Worm (Caenorhabditis elegans): Measurements from ENCODE around the gene Y57G11C.20.

Y57G11C.20 gene

ce11 chrIV:14816288-14816687, 26.9 kb upstream of the Y57G11C.20 start, which contains the start of gene Y57G11C.46 (continued):
- TF ChIP-seq hif-1 (tag; optimal IDR thresholded peaks at IDR 0.05) (no peak), snpc-1.2 (GFP tag; IDR thresholded peaks at IDR 0.05) (no peak), nhr-111 (GFP tag; optimal IDR thresholded peaks at IDR 0.05) (no peak), nhr-77 (tag; optimal IDR thresholded peaks at IDR 0.05) (no peak), ctbp-1 (GFP tag; IDR thresholded peaks at IDR 0.05) (no peak)

- TF ChIP-seq hlh-11 (tag; optimal IDR thresholded peaks at IDR 0.05), result no peak
- TF ChIP-seq attf-4 (tag; optimal IDR thresholded peaks at IDR 0.05), result no peak
- TF ChIP-seq Y48G9A.11 (GFP tag; IDR thresholded peaks at IDR 0.05), result no peak; the same call in 1 of the 2 replicates
- no peak for TF ChIP-seq egl-27 (tag; optimal IDR thresholded peaks at IDR 0.05)
- TF ChIP-seq mdt-29 (GFP tag; IDR thresholded peaks at IDR 0.05), result no peak
- TF ChIP-seq egl-43 (GFP tag; IDR thresholded peaks at IDR 0.05), result no peak
- TF ChIP-seq nhr-6 (tag; optimal IDR thresholded peaks at IDR 0.05), result no peak
- peak; percentile 89 for TF ChIP-seq zfp-3 (GFP tag; conservative IDR thresholded peaks at IDR 0.05)
- TF ChIP-seq nhr-76 (tag; optimal IDR thresholded peaks at IDR 0.05), result no peak
- no peak for TF ChIP-seq dmd-9 (GFP tag; IDR thresholded peaks at IDR 0.05)
- TF ChIP-seq unc-130 (GFP tag; optimal IDR thresholded peaks at IDR 0.05), result no peak
- peak; percentile 52 for TF ChIP-seq T20F7.1 (GFP tag; optimal IDR thresholded peaks at IDR 0.05)
- TF ChIP-seq nhr-41 (GFP tag; IDR thresholded peaks at IDR 0.05), result no peak
- TF ChIP-seq nhr-237 (tag; optimal IDR thresholded peaks at IDR 0.05), result no peak
- TF ChIP-seq gei-8 (GFP tag; optimal IDR thresholded peaks at IDR 0.05), result no peak
- peak; percentile 85 for TF ChIP-seq snpc-1.2 (GFP tag; IDR thresholded peaks at IDR 0.05)
- no peak for TF ChIP-seq tag-97 (GFP tag; IDR thresholded peaks at IDR 0.05)
- peak in 1 of 2 experiments; percentile 47 for TF ChIP-seq unc-62 (GFP tag; optimal IDR thresholded peaks at IDR 0.05 in 1 of 2)
- TF ChIP-seq unc-62 (tag; optimal IDR thresholded peaks at IDR 0.05), result no peak
- peak; percentile 18 for TF ChIP-seq rbr-2 (tag; optimal IDR thresholded peaks at IDR 0.05)
- TF ChIP-seq ceh-62 (tag; optimal IDR thresholded peaks at IDR 0.05), result no peak
- no peak for TF ChIP-seq vab-7 (GFP tag; IDR thresholded peaks at IDR 0.05)
- TF ChIP-seq lsy-2 (tag; optimal IDR thresholded peaks at IDR 0.05), result peak; percentile 33 to 66
- TF ChIP-seq T26A8.4 (GFP tag; IDR thresholded peaks at IDR 0.05), result no peak
- peak; percentile 7 for TF ChIP-seq fos-1 (tag; optimal IDR thresholded peaks at IDR 0.05)
- peak; percentile 63 for TF ChIP-seq zip-2 (tag; optimal IDR thresholded peaks at IDR 0.05)
- TF ChIP-seq ceh-44 (GFP tag; IDR thresholded peaks at IDR 0.05), result no peak
- TF ChIP-seq set-16 (GFP tag; IDR thresholded peaks at IDR 0.05), result no peak
- no peak for TF ChIP-seq ztf-11 (tag; optimal IDR thresholded peaks at IDR 0.05)
- TF ChIP-seq aly-2 (tag; optimal IDR thresholded peaks at IDR 0.05), result peak; percentile 55
- TF ChIP-seq mxl-3 (GFP tag; optimal IDR thresholded peaks at IDR 0.05), result no peak
- TF ChIP-seq madf-5 (GFP tag; IDR thresholded peaks at IDR 0.05), result no peak
- TF ChIP-seq F10B5.3 (tag; optimal IDR thresholded peaks at IDR 0.05), result peak; percentile 31
- TF ChIP-seq zip-11 (GFP tag; IDR thresholded peaks at IDR 0.05), result no peak
- peak; percentile 35 for TF ChIP-seq nhr-48 (tag; optimal IDR thresholded peaks at IDR 0.05)
- no peak for TF ChIP-seq ceh-28 (tag; optimal IDR thresholded peaks at IDR 0.05)
- TF ChIP-seq skn-1 (tag; optimal IDR thresholded peaks at IDR 0.05), result no peak
- TF ChIP-seq mep-1 (tag; optimal IDR thresholded peaks at IDR 0.05), result peak; percentile 11
- no peak for TF ChIP-seq Y5F2A.4 (GFP tag; optimal IDR thresholded peaks at IDR 0.05)
- no peak for TF ChIP-seq mdl-1 (tag; optimal IDR thresholded peaks at IDR 0.05)
- peak; percentile 32 for TF ChIP-seq dve-1 (tag; optimal IDR thresholded peaks at IDR 0.05; ENCODE audit: insufficient read depth)
- TF ChIP-seq fkh-10 (GFP tag; optimal IDR thresholded peaks at IDR 0.05), result no peak
- peak; percentile 66 for TF ChIP-seq spr-1 (tag; optimal IDR thresholded peaks at IDR 0.05)
- TF ChIP-seq arid-1 (GFP tag; conservative IDR thresholded peaks at IDR 0.05), result no peak
- TF ChIP-seq ces-1 (GFP tag; optimal IDR thresholded peaks at IDR 0.05), result no peak
- TF ChIP-seq lim-7 (GFP tag; IDR thresholded peaks at IDR 0.05), result no peak
- TF ChIP-seq ama-1 (optimal IDR thresholded peaks at IDR 0.05), result peak; percentile 52
- TF ChIP-seq hmg-1.1 (GFP tag; IDR thresholded peaks at IDR 0.05), result no peak
Measured at ce11 chrIV:14822267-14822666, 20.9 kb upstream of the Y57G11C.20 start.

Data from whole organism, L4 larva.